Fruit fly (Drosophila melanogaster): Measurements from ENCODE around the gene CG31337.
A peak's percentile ranks its signal among the peaks of the same experiment; 100 is the strongest.

The CG31337 gene

dm6 chr3R:13547729-13548440 is 2.7 kb upstream of the CG31337 start (continued):
- TF ChIP-seq Blimp-1 (GFP tag; optimal IDR thresholded peaks at IDR 0.05) (peak; percentile 53), D (optimal IDR thresholded peaks at IDR 0.05) (no peak), D (GFP tag; optimal IDR thresholded peaks at IDR 0.05) (peak; percentile 50), sens (GFP tag) (peak; percentile 14), gem (tag; optimal IDR thresholded peaks at IDR 0.05) (peak; percentile 73), twi (tag; optimal IDR thresholded peaks at IDR 0.05) (peak; percentile 26), CG2199 (GFP tag; IDR thresholded peaks at IDR 0.05) (peak; percentile 70; the same call in 1 of the 3 replicates), CG18262 (tag; optimal IDR thresholded peaks at IDR 0.05) (peak; percentile 76), nau (GFP tag; optimal IDR thresholded peaks at IDR 0.05) (no peak), YL-1 (GFP tag; optimal IDR thresholded peaks at IDR 0.05) (no peak), dmrt99B (tag; optimal IDR thresholded peaks at IDR 0.05) (peak; percentile 46), Hr51 (GFP tag; optimal IDR thresholded peaks at IDR 0.05) (peak in 1 of 2 experiments; percentile 36), CG8290 (GFP tag; optimal IDR thresholded peaks at IDR 0.05) (no peak), CG8290 (tag; optimal IDR thresholded peaks at IDR 0.05) (no peak), CG42726 (GFP tag; IDR thresholded peaks at IDR 0.05; ENCODE audit: partially characterized antibody) (no peak), sisA (GFP tag; IDR thresholded peaks at IDR 0.05) (no peak), da (GFP tag; optimal IDR thresholded peaks at IDR 0.05) (no peak), ab (GFP tag; optimal IDR thresholded peaks at IDR 0.05) (no peak), Nf-YC (tag; optimal IDR thresholded peaks at IDR 0.05) (no peak), CG3407 (GFP tag; optimal IDR thresholded peaks at IDR 0.05) (peak; percentile 33), ase (GFP tag; IDR thresholded peaks at IDR 0.05) (no peak), Sox100B (GFP tag; optimal IDR thresholded peaks at IDR 0.05) (peak; percentile 40), Six4 (GFP tag; optimal IDR thresholded peaks at IDR 0.05) (no peak), lilli (GFP tag; optimal IDR thresholded peaks at IDR 0.05) (no peak), HLH3B (GFP tag; IDR thresholded peaks at IDR 0.05) (0 out of 2 replicates have a peak, but pooled peaks have one; percentile 18), seq (GFP tag; IDR thresholded peaks at IDR 0.05) (no peak), zen (tag; optimal IDR thresholded peaks at IDR 0.05) (no peak), D19A (tag; optimal IDR thresholded peaks at IDR 0.05) (peak; percentile 51), otp (GFP tag; IDR thresholded peaks at IDR 0.05) (no peak), GATAe (GFP tag; conservative IDR thresholded peaks at IDR 0.05) (no peak), CG7928 (GFP tag; optimal IDR thresholded peaks at IDR 0.05) (no peak), fd102C (GFP tag; optimal IDR thresholded peaks at IDR 0.05) (no peak), CG15601 (tag; optimal IDR thresholded peaks at IDR 0.05) (peak; percentile 9), eyg (GFP tag; optimal IDR thresholded peaks at IDR 0.05) (no peak), ash1 (GFP tag; optimal IDR thresholded peaks at IDR 0.05) (no peak), gcm (GFP tag; optimal IDR thresholded peaks at IDR 0.05) (no peak), Camta (GFP tag; optimal IDR thresholded peaks at IDR 0.05) (no peak), Stat92E (GFP tag; optimal IDR thresholded peaks at IDR 0.05) (no peak), CG6254 (GFP tag; optimal IDR thresholded peaks at IDR 0.05) (peak; percentile 31), ATbp (GFP tag; optimal IDR thresholded peaks at IDR 0.05) (peak; percentile 23), CG13894 (tag; optimal IDR thresholded peaks at IDR 0.05) (peak; percentile 69), CG10274 (GFP tag; optimal IDR thresholded peaks at IDR 0.05) (no peak), Mad (GFP tag; optimal IDR thresholded peaks at IDR 0.05) (no peak), nerfin-2 (GFP tag; IDR thresholded peaks at IDR 0.05; ENCODE audit: partially characterized antibody) (no peak), Jarid2 (GFP tag; optimal IDR thresholded peaks at IDR 0.05) (no peak), CG1233 (GFP tag; optimal IDR thresholded peaks at IDR 0.05) (peak; percentile 18), CG31388 (GFP tag; optimal IDR thresholded peaks at IDR 0.05) (no peak), Vsx1 (GFP tag; optimal IDR thresholded peaks at IDR 0.05) (no peak), az2 (GFP tag; optimal IDR thresholded peaks at IDR 0.05) (peak; percentile 18)
